Worm (Caenorhabditis elegans) whole organism, L1 larva: ENCODE data around the gene unc-85.

Experiments
- C04F5.9 ChIP-seq: sonication (generic microtip); optimal IDR thresholded peaks from 2 replicates; lab custom pipeline; 2016; ENCODE audit warnings: missing genetic modification characterization, missing compliant biosample characterization
- C16A3.4 ChIP-seq: fragments of 150-350 bp; optimal IDR thresholded peaks from 2 replicates; lab custom pipeline; 2014; ENCODE audit warnings: missing biosample characterization, missing genetic modification characterization
- F16B12.6 ChIP-seq: fragments of 150-350 bp; optimal IDR thresholded peaks from 2 replicates; lab custom pipeline; 2014; ENCODE audit warnings: missing biosample characterization, missing genetic modification characterization
- Y116A8C.19 ChIP-seq: sonication (generic microtip); optimal IDR thresholded peaks from 2 replicates; lab custom pipeline; 2016; ENCODE audit warnings: missing compliant biosample characterization, missing genetic modification characterization, borderline replicate concordance
- ama-1 ChIP-seq: fragments of 150-350 bp; optimal IDR thresholded peaks from 2 replicates; lab custom pipeline; 2014
- ceh-82 ChIP-seq, 3 experiments: fragments of 150-350 bp in 1 of 3; sonication (generic microtip) in 2 of 3; optimal IDR thresholded peaks; 2 replicates each; lab custom pipeline; 2014 to 2017; ENCODE audit warnings: missing biosample characterization in 3 of 3, missing genetic modification characterization in 3 of 3
- dpl-1 ChIP-seq, 3 experiments: fragments of 150-350 bp in 2 of 3; sonication (generic microtip) in 1 of 3; optimal IDR thresholded peaks; 2 replicates each; lab custom pipeline; 2014 to 2017; ENCODE audit warnings: missing biosample characterization in 3 of 3, missing genetic modification characterization in 3 of 3, missing genetic modification reagents in 3 of 3
- dsc-1 ChIP-seq: sonication (generic microtip); optimal IDR thresholded peaks from 2 replicates; lab custom pipeline; 2016; ENCODE audit warnings: mild to moderate bottlenecking, missing genetic modification characterization, missing compliant biosample characterization
- efl-1 ChIP-seq, 4 experiments: fragments of 150-350 bp; optimal IDR thresholded peaks in 3 of 4; peaks in 1 of 4; 1 replicate in 1 of 4; 2 replicates in 3 of 4; lab custom pipeline; 2014; ENCODE audit warnings: missing biosample characterization in 2 of 4, missing genetic modification characterization in 2 of 4, missing genetic modification reagents in 2 of 4
- elt-3 ChIP-seq, 6 experiments: fragments of 150-350 bp in 1 of 6; sonication (generic microtip); optimal IDR thresholded peaks; 2 replicates each; lab custom pipeline; 2017 to 2018; ENCODE audit warnings: missing biosample characterization in 6 of 6, missing genetic modification characterization in 6 of 6, inconsistent platforms in 1 of 6
- ets-5 ChIP-seq: fragments of 200-800 bp; sonication (Bioruptor generic); IDR thresholded peaks from 2 replicates; pipeline ENCODE4 v1.3.6; 2022; ENCODE audit warnings: missing genetic modification characterization, missing compliant biosample characterization
- fkh-8 ChIP-seq: sonication (generic microtip); optimal IDR thresholded peaks from 2 replicates; lab custom pipeline; 2016; ENCODE audit warnings: mild to moderate bottlenecking, missing genetic modification characterization, missing compliant biosample characterization
- grh-1 ChIP-seq: fragments of 200-800 bp; sonication (Bioruptor generic); IDR thresholded peaks from 2 replicates; pipeline ENCODE4 v1.3.6; 2022; ENCODE audit warnings: missing genetic modification reagents, missing genetic modification characterization, missing compliant biosample characterization
- jun-1 ChIP-seq: fragments of 150-350 bp; optimal IDR thresholded peaks from 2 replicates; lab custom pipeline; 2014; ENCODE audit warnings: missing biosample characterization, missing genetic modification reagents, missing genetic modification characterization
- lin-13 ChIP-seq: fragments of 150-350 bp; optimal IDR thresholded peaks from 2 replicates; lab custom pipeline; 2014; ENCODE audit warnings: missing biosample characterization, missing genetic modification reagents, missing genetic modification characterization
- lin-14 ChIP-seq: fragments of 200-800 bp; sonication (Bioruptor generic); optimal IDR thresholded peaks from 2 replicates; lab custom pipeline; 2018; ENCODE audit warnings: mild to moderate bottlenecking, missing genetic modification characterization, moderate library complexity, missing compliant biosample characterization
- lin-15B ChIP-seq: fragments of 150-350 bp; sonication (generic microtip); optimal IDR thresholded peaks from 3 replicates; lab custom pipeline; 2014; ENCODE audit warnings: missing biosample characterization, missing genetic modification characterization
- lin-35 ChIP-seq, 2 experiments: fragments of 150-350 bp; optimal IDR thresholded peaks; 2 replicates each; lab custom pipeline; 2014; ENCODE audit warnings: missing biosample characterization in 2 of 2, missing genetic modification characterization in 2 of 2, missing genetic modification reagents in 2 of 2
- lin-39 ChIP-seq: fragments of 150-350 bp; optimal IDR thresholded peaks from 2 replicates; lab custom pipeline; 2014; ENCODE audit warnings: missing biosample characterization, missing genetic modification reagents, missing genetic modification characterization
- lsy-2 ChIP-seq, 2 experiments: fragments of 150-350 bp; optimal IDR thresholded peaks; 2 replicates each; lab custom pipeline; 2014; ENCODE audit warnings: missing biosample characterization in 2 of 2, missing genetic modification characterization in 2 of 2
- mdl-1 ChIP-seq, 2 experiments: fragments of 150-350 bp; optimal IDR thresholded peaks; 2 replicates each; lab custom pipeline; 2014 to 2017; ENCODE audit warnings: missing biosample characterization in 2 of 2, missing genetic modification characterization in 2 of 2, inconsistent platforms in 1 of 2
- mep-1 ChIP-seq: fragments of 150-350 bp; optimal IDR thresholded peaks from 2 replicates; lab custom pipeline; 2014; ENCODE audit warnings: missing biosample characterization, missing genetic modification characterization
- nhr-11 ChIP-seq: fragments of 150-350 bp; optimal IDR thresholded peaks from 2 replicates; lab custom pipeline; 2014; ENCODE audit warnings: missing biosample characterization, missing genetic modification characterization
- nhr-20 ChIP-seq: sonication (generic microtip); optimal IDR thresholded peaks from 2 replicates; lab custom pipeline; 2016; ENCODE audit warnings: mild to moderate bottlenecking, missing genetic modification characterization, missing compliant biosample characterization
- nhr-237 ChIP-seq: fragments of 150-350 bp; optimal IDR thresholded peaks from 2 replicates; lab custom pipeline; 2014; ENCODE audit warnings: missing biosample characterization, missing genetic modification characterization
- nhr-47 ChIP-seq: sonication (generic microtip); optimal IDR thresholded peaks from 2 replicates; lab custom pipeline; 2016; ENCODE audit warnings: mild to moderate bottlenecking, missing genetic modification characterization, moderate library complexity, missing compliant biosample characterization
- nhr-85 ChIP-seq: sonication (generic microtip); peaks from one replicate; lab custom pipeline; 2016; ENCODE audit warnings: missing genetic modification characterization, inconsistent platforms, missing compliant biosample characterization
- pax-3 ChIP-seq: fragments of 200-800 bp; sonication (Bioruptor generic); optimal IDR thresholded peaks from 2 replicates; lab custom pipeline; 2018; ENCODE audit warnings: mild to moderate bottlenecking, missing genetic modification characterization, moderate library complexity, missing compliant biosample characterization
- rnt-1 ChIP-seq: sonication (generic microtip); optimal IDR thresholded peaks from 2 replicates; lab custom pipeline; 2016; ENCODE audit warnings: mild to moderate bottlenecking, missing genetic modification characterization, moderate library complexity, missing compliant biosample characterization
- skn-1 ChIP-seq: fragments of 150-350 bp; optimal IDR thresholded peaks from 2 replicates; lab custom pipeline; 2014; ENCODE audit warnings: missing biosample characterization, missing genetic modification characterization
- snpc-4 ChIP-seq: fragments of 150-350 bp; optimal IDR thresholded peaks from 2 replicates; lab custom pipeline; 2014; ENCODE audit warnings: missing biosample characterization, missing genetic modification characterization
- sup-37 ChIP-seq: fragments of 200-800 bp; sonication (Bioruptor generic); optimal IDR thresholded peaks from 2 replicates; lab custom pipeline; 2018; ENCODE audit warnings: mild to moderate bottlenecking, missing genetic modification characterization, missing compliant biosample characterization
- swsn-7 ChIP-seq: sonication (generic microtip); optimal IDR thresholded peaks from 2 replicates; lab custom pipeline; 2016; ENCODE audit warnings: missing genetic modification characterization, missing compliant biosample characterization
- tlp-1 ChIP-seq: fragments of 150-350 bp; optimal IDR thresholded peaks from 2 replicates; lab custom pipeline; 2014; ENCODE audit warnings: missing biosample characterization, missing genetic modification characterization
- unc-130 ChIP-seq: fragments of 150-350 bp; optimal IDR thresholded peaks from 2 replicates; lab custom pipeline; 2017; ENCODE audit warnings: missing biosample characterization, missing genetic modification characterization, inconsistent platforms
- unc-30 ChIP-seq: sonication (generic microtip); optimal IDR thresholded peaks from 2 replicates; lab custom pipeline; 2017; ENCODE audit warnings: missing biosample characterization, missing genetic modification characterization
- unc-62 ChIP-seq: fragments of 150-350 bp; optimal IDR thresholded peaks from 2 replicates; lab custom pipeline; 2014; ENCODE audit warnings: missing biosample characterization, missing genetic modification reagents, missing genetic modification characterization
- unc-98 ChIP-seq: fragments of 200-800 bp; sonication (Bioruptor generic); IDR thresholded peaks from 2 replicates; pipeline ENCODE4 v1.3.6; 2022; ENCODE audit warnings: missing genetic modification characterization, missing compliant biosample characterization
- vab-15 ChIP-seq: sonication (generic microtip); optimal IDR thresholded peaks from 2 replicates; lab custom pipeline; 2017; ENCODE audit warnings: missing genotype, mild to moderate bottlenecking, missing genetic modification characterization, missing compliant biosample characterization
- xbp-1 ChIP-seq: sonication (generic microtip); optimal IDR thresholded peaks from 2 replicates; lab custom pipeline; 2016; ENCODE audit warnings: missing genetic modification characterization, missing compliant biosample characterization
- ztf-11 ChIP-seq, 2 experiments: sonication (generic microtip); optimal IDR thresholded peaks; 2 replicates each; lab custom pipeline; 2016 to 2017; ENCODE audit warnings: missing genetic modification characterization in 2 of 2, missing biosample characterization in 1 of 2, missing compliant biosample characterization in 1 of 2
- ztf-4 ChIP-seq: fragments of 150-350 bp; optimal IDR thresholded peaks from 2 replicates; lab custom pipeline; 2014; ENCODE audit warnings: missing biosample characterization, missing genetic modification characterization

Gene unc-85

ce11 chrII:4665359-4665758 lies 36.5 kb upstream of the unc-85 start, which contains the start of gene T05A7.11:
Gene T05A7.11 (minus strand): TSS chrII:4665459.
- no peak for TF ChIP-seq nhr-85 (tag; lab: Kevin White, UChicago)
- no peak for TF ChIP-seq efl-1 (optimal IDR thresholded peaks at IDR 0.05; lab: Kevin White, UChicago)
- peak in 1 of 2 experiments; percentile 68 for TF ChIP-seq efl-1 (GFP tag; optimal IDR thresholded peaks at IDR 0.05 in 1 of 2; lab: Kevin White, UChicago)
- TF ChIP-seq, all 84 proteins: peak for 1

- TF ChIP-seq efl-1 (optimal IDR thresholded peaks at IDR 0.05; lab: Kevin White, UChicago) (no peak), efl-1 (GFP tag; optimal IDR thresholded peaks at IDR 0.05 in 1 of 2; lab: Kevin White, UChicago) (no peak), unc-98 (GFP tag; lab: Robert Waterston, UW) (no peak), Y116A8C.19 (no peak), grh-1 (GFP tag; lab: Robert Waterston, UW) (no peak), nhr-85 (tag; lab: Kevin White, UChicago) (no peak), F16B12.6 (tag; lab: Kevin White, UChicago) (no peak), pax-3 (tag; lab: Kevin White, UChicago) (no peak), swsn-7 (no peak), unc-62 (GFP tag; lab: Kevin White, UChicago) (no peak), unc-30 (no peak), ama-1 (lab: Kevin White, UChicago) (no peak), sup-37 (GFP tag; lab: Kevin White, UChicago) (no peak)
Observed at ce11 chrII:4667572-4667971, 34.3 kb upstream of the unc-85 start, which contains the start of gene fut-5. Gene fut-5 (minus strand): TSS chrII:4667672.

ce11 chrII:4671692-4672091 lies 30.2 kb upstream of the unc-85 start, which contains the start of gene T05A7.6:
Gene T05A7.6 (minus strand): TSS chrII:4671792.
- TF ChIP-seq C16A3.4 (tag; lab: Kevin White, UChicago) (no peak), nhr-11 (tag; lab: Kevin White, UChicago) (no peak), mdl-1 (tag; optimal IDR thresholded peaks at IDR 0.05; lab: Kevin White, UChicago) (no peak), lin-15B (tag; lab: Kevin White, UChicago) (no peak), nhr-237 (no peak), C04F5.9 (tag; lab: Kevin White, UChicago) (no peak), mep-1 (tag; lab: Kevin White, UChicago) (no peak), unc-30 (no peak), nhr-85 (tag; lab: Kevin White, UChicago) (no peak)
- TF ChIP-seq, all 84 proteins: peak for 0

- TF ChIP-seq nhr-47, result no peak
- peak; percentile 2 for TF ChIP-seq F16B12.6 (tag; lab: Kevin White, UChicago)
- peak in 1 of 6 experiments; percentile 21 for TF ChIP-seq elt-3 (tag; optimal IDR thresholded peaks at IDR 0.05; lab: Kevin White, UChicago)
- TF ChIP-seq lsy-2 (tag; optimal IDR thresholded peaks at IDR 0.05; lab: Kevin White, UChicago), result peak; percentile 48 to 76
- TF ChIP-seq ztf-4, result no peak
- TF ChIP-seq snpc-4, result peak; percentile 12
- TF ChIP-seq dpl-1 (GFP tag; optimal IDR thresholded peaks at IDR 0.05; lab: Kevin White, UChicago), result peak; percentile 17 to 60 (median 17)
- peak in 2 of 3 experiments; percentile 9 to 79 for TF ChIP-seq ceh-82 (tag; optimal IDR thresholded peaks at IDR 0.05; lab: Kevin White, UChicago)
- peak; percentile 13 for TF ChIP-seq jun-1 (tag; lab: Kevin White, UChicago)
- TF ChIP-seq efl-1 (optimal IDR thresholded peaks at IDR 0.05; lab: Kevin White, UChicago), result peak; percentile 50 to 67
- peak; percentile 51 to 92 for TF ChIP-seq efl-1 (GFP tag; optimal IDR thresholded peaks at IDR 0.05 in 1 of 2; lab: Kevin White, UChicago)
- peak; percentile 0 for TF ChIP-seq C16A3.4 (tag; lab: Kevin White, UChicago)
- TF ChIP-seq lin-35 (GFP tag; optimal IDR thresholded peaks at IDR 0.05; lab: Kevin White, UChicago), result peak; percentile 49 to 70
- peak; percentile 46 for TF ChIP-seq rnt-1 (tag; lab: Kevin White, UChicago)
- peak; percentile 61 for TF ChIP-seq mep-1 (tag; lab: Kevin White, UChicago)
- TF ChIP-seq vab-15 (tag; lab: Kevin White, UChicago), result no peak
- TF ChIP-seq unc-130 (tag; lab: Kevin White, UChicago), result no peak
- TF ChIP-seq fkh-8 (tag; lab: Kevin White, UChicago), result peak; percentile 42
- no peak for TF ChIP-seq unc-62 (GFP tag; lab: Kevin White, UChicago)
- TF ChIP-seq lin-15B (tag; lab: Kevin White, UChicago), result peak; percentile 28
- peak in 1 of 2 experiments; percentile 79 for TF ChIP-seq mdl-1 (tag; optimal IDR thresholded peaks at IDR 0.05; lab: Kevin White, UChicago)
- TF ChIP-seq nhr-85 (tag; lab: Kevin White, UChicago), result peak; percentile 66
- no peak for TF ChIP-seq ets-5
- peak; percentile 8 for TF ChIP-seq xbp-1 (tag; lab: Kevin White, UChicago)
- TF ChIP-seq ztf-11 (tag; optimal IDR thresholded peaks at IDR 0.05; lab: Kevin White, UChicago), result peak in 1 of 2 experiments; percentile 55
- peak; percentile 65 for TF ChIP-seq dsc-1
- TF ChIP-seq lin-13 (GFP tag; lab: Kevin White, UChicago), result peak; percentile 37
- no peak for TF ChIP-seq lin-39 (tag; lab: Kevin White, UChicago)
- no peak for TF ChIP-seq tlp-1 (tag; lab: Kevin White, UChicago)
- TF ChIP-seq nhr-20 (tag; lab: Kevin White, UChicago), result peak; percentile 19
- peak; percentile 96 for TF ChIP-seq lin-14 (GFP tag; lab: Kevin White, UChicago)
- TF ChIP-seq skn-1 (tag; lab: Kevin White, UChicago), result peak; percentile 19
Observed at ce11 chrII:4672584-4673110, 29.2 kb upstream of the unc-85 start, which contains the start of the genes clec-140 and hmg-11. Gene clec-140 (plus strand): TSS chrII:4673060. Gene hmg-11 (plus strand): TSS chrII:4673085.
